Worm (Caenorhabditis elegans): ENCODE measurements around the gene F48F5.6.

F48F5.6 gene

DNA sequence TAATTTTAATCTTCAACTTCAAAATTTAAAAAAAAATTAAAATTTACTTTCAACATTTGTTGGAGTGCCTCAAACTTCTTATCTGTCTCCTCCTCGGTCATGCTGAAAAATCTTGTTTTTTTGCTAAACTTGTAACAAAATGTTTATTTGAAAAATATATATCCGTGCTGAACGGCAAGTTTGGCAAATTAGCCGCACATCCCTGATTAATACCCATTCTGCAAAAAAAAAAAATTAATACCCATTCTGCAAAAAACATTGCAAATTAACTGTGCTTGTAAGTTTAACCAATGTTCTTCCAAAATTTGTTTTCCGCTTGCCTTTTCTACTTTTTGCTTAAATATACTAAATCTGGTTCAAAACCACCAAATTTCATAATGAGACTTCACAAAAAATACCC is at the start of gene F48F5.6:
Gene F48F5.6 (minus strand): TSS at position 101 of the 400 bp plus-strand sequence.
- TF ChIP-seq tbx-9 (tag; optimal IDR thresholded peaks at IDR 0.05; ENCODE audit: borderline replicate concordance), result no peak
- no peak for TF ChIP-seq lsy-27 (tag; optimal IDR thresholded peaks at IDR 0.05; ENCODE audit: borderline replicate concordance, insufficient read depth)
- no peak for TF ChIP-seq ZK185.1 (tag; optimal IDR thresholded peaks at IDR 0.05; ENCODE audit: poor library complexity, severe bottlenecking)
- TF ChIP-seq ztf-3 (GFP tag; optimal IDR thresholded peaks at IDR 0.05), result no peak
- TF ChIP-seq hlh-26 (GFP tag; conservative IDR thresholded peaks at IDR 0.05), result no peak
- no peak for TF ChIP-seq madf-8 (GFP tag; conservative IDR thresholded peaks at IDR 0.05)
- no peak for TF ChIP-seq C06A6.2 (GFP tag; conservative IDR thresholded peaks at IDR 0.05)

DNA sequence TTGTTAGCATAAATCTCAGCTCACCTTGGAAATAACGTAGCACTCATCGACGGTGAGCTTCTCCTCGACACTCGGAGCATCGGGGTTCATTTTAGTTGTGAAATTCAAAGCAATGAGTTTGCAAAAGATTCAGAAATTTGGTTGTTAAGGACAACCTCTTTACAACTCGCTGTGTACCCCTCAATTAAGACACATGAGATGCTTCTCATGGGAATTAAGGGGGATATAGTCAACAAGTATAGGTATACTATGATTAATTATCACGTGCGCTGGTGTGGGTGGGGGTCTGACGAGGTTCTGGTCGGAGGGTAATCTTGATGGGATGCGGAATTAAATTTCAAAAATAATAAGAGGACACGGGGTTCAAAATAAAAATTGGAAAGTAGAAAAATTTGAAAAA is 47.4 kb upstream of the F48F5.6 start, which contains the start of gene dct-14:
Gene dct-14 (minus strand): TSS at position 101 of the 400 bp plus-strand sequence.
- TF ChIP-seq C17E4.6 (GFP tag; IDR thresholded peaks at IDR 0.05) (no peak), bed-2 (GFP tag; IDR thresholded peaks at IDR 0.05) (no peak)

DNA sequence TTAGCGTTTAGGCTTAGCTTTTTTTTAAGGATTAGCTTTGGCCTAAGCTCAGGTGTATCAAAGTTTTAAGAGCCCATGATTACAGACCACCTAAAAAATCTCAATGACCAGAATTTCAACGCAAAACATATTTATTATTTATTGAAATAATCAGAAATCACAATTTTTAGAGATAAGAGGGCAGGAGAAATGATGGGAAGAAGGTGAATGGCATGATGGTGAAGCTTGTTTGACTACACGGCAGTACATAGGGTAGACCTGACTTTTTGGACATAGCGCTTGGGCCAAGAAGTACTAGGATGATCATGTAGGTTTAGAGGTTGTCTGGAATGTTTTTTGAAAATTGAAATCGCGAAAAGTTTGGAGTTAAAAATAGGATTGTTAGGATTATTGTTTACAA is 46.7 kb upstream of the F48F5.6 start:
- TF ChIP-seq let-526 (GFP tag; IDR thresholded peaks at IDR 0.05) (no peak), Y67H2A.10 (GFP tag; conservative IDR thresholded peaks at IDR 0.05) (no peak), nhr-80 (tag; optimal IDR thresholded peaks at IDR 0.05) (peak; percentile 23), let-607 (tag; optimal IDR thresholded peaks at IDR 0.05) (peak in 1 of 2 experiments; percentile 12)

DNA sequence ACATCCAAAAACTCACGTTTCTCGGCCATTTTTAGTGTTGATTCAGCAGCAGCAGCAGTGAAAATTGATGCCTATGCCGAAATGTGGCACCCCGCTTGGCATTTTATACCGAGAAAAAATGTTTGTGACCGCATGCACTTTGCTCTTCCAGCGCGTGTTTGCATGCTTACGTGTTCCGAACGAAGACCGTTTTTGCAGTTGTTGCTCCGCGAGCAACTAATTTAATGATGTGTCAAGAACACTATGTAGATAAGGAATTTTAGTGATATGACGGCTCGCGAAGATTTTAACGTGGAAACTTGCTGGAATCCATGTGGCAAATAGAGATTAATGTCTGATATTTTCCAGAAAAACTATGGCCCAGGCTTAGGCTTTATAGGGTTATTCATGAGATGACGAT is 46.0 kb upstream of the F48F5.6 start, which contains the start of gene dct-16:
Gene dct-16 (minus strand): TSS at position 78 of the 400 bp plus-strand sequence.
- TF ChIP-seq ztf-22 (GFP tag; optimal IDR thresholded peaks at IDR 0.05) (peak; percentile 26), ZK185.1 (tag; optimal IDR thresholded peaks at IDR 0.05; ENCODE audit: poor library complexity, severe bottlenecking) (no peak), nfya-1 (tag; optimal IDR thresholded peaks at IDR 0.05; ENCODE audit: borderline replicate concordance, insufficient read depth) (no peak), ama-1 (optimal IDR thresholded peaks at IDR 0.05) (no peak), ama-1 (GFP tag; optimal IDR thresholded peaks at IDR 0.05) (no peak), mcd-1 (GFP tag; IDR thresholded peaks at IDR 0.05) (0 out of 2 replicates have a peak, but pooled peaks have one; percentile 19), let-607 (tag; optimal IDR thresholded peaks at IDR 0.05) (peak; percentile 95 to 97), atf-7 (tag; optimal IDR thresholded peaks at IDR 0.05) (peak; percentile 37), pha-4 (tag; optimal IDR thresholded peaks at IDR 0.05) (no peak), nfyb-1 (GFP tag; IDR thresholded peaks at IDR 0.05) (peak; percentile 69; the same call in 1 of the 2 replicates), ceh-100 (GFP tag; IDR thresholded peaks at IDR 0.05) (no peak), rcor-1 (GFP tag; IDR thresholded peaks at IDR 0.05) (no peak), madf-8 (GFP tag; conservative IDR thresholded peaks at IDR 0.05) (no peak), tbp1 (GFP tag; optimal IDR thresholded peaks at IDR 0.05) (peak; percentile 41), ekl-4 (GFP tag; IDR thresholded peaks at IDR 0.05) (0 out of 2 replicates have a peak, but pooled peaks have one; percentile 36), nhr-90 (tag; optimal IDR thresholded peaks at IDR 0.05) (peak; percentile 44), egl-44 (GFP tag; IDR thresholded peaks at IDR 0.05) (0 out of 2 replicates have a peak, but pooled peaks have one; percentile 47), F37B4.10 (GFP tag; IDR thresholded peaks at IDR 0.05) (no peak), nhr-80 (tag; optimal IDR thresholded peaks at IDR 0.05) (peak; percentile 96), ceh-40 (GFP tag; IDR thresholded peaks at IDR 0.05) (no peak)

DNA sequence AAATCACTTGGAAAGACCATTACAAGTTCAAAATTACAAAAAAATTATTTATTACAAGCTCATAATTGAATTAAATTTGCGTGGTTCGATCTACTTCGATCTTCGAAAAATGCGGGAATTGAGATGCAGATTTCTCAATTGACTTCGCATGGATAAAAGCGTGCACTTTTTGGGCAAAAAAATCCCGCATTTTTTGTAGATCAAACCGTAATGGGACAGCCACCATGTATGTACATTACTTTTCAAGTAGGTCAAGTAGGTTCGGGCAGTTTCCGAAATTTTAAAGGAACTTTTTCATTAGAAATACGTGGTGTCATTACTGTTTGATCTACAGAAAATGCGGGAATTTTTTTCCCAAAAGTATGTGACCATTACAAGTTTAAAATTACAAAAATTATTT is 44.6 kb upstream of the F48F5.6 start:
- TF ChIP-seq sdz-38 (tag; optimal IDR thresholded peaks at IDR 0.05), result no peak
- no peak for TF ChIP-seq K11D2.4 (GFP tag; IDR thresholded peaks at IDR 0.05)
- TF ChIP-seq athp-1 (tag; optimal IDR thresholded peaks at IDR 0.05), result peak; percentile 21
- no peak for TF ChIP-seq rec-8 (tag; optimal IDR thresholded peaks at IDR 0.05)
- TF ChIP-seq lin-54 (GFP tag; optimal IDR thresholded peaks at IDR 0.05), result peak; percentile 57
- TF ChIP-seq ekl-4 (GFP tag; IDR thresholded peaks at IDR 0.05), result peak; percentile 43; the same call in 1 of the 2 replicates
- TF ChIP-seq lin-26 (GFP tag; IDR thresholded peaks at IDR 0.05), result no peak
- TF ChIP-seq akir-1 (GFP tag; optimal IDR thresholded peaks at IDR 0.05), result no peak
- TF ChIP-seq nhr-27 (tag; optimal IDR thresholded peaks at IDR 0.05), result peak; percentile 12
- no peak for TF ChIP-seq bed-2 (GFP tag; IDR thresholded peaks at IDR 0.05)
- TF ChIP-seq ccch-3 (GFP tag; optimal IDR thresholded peaks at IDR 0.05), result no peak
- TF ChIP-seq B0336.3 (GFP tag; IDR thresholded peaks at IDR 0.05), result peak; percentile 89
- TF ChIP-seq die-1 (tag; optimal IDR thresholded peaks at IDR 0.05), result no peak
- TF ChIP-seq ZK185.1 (tag; optimal IDR thresholded peaks at IDR 0.05; ENCODE audit: poor library complexity, severe bottlenecking), result peak; percentile 60
- TF ChIP-seq C06A6.2 (GFP tag; conservative IDR thresholded peaks at IDR 0.05), result no peak
- TF ChIP-seq snpc-1.3 (tag; optimal IDR thresholded peaks at IDR 0.05; ENCODE audit: insufficient read depth), result no peak
